Worm (Caenorhabditis elegans) whole organism, early embryonic: ENCODE data around the gene sre-18.

Experiments used
- B0310.2 ChIP-seq: sonication (generic microtip); optimal IDR thresholded peaks from 2 replicates; lab custom pipeline; 2016; ENCODE audit warnings: mild to moderate bottlenecking, missing genetic modification characterization, missing compliant biosample characterization
- ama-1 ChIP-seq: fragments of 150-350 bp; optimal IDR thresholded peaks from 2 replicates; lab custom pipeline; 2014
- ceh-13 ChIP-seq: fragments of 200-800 bp; sonication (Bioruptor generic); optimal IDR thresholded peaks from 2 replicates; lab custom pipeline; 2018; ENCODE audit warnings: mild to moderate bottlenecking, missing genetic modification characterization, missing compliant biosample characterization
- ets-7 ChIP-seq: sonication (generic microtip); optimal IDR thresholded peaks from 2 replicates; lab custom pipeline; 2016; ENCODE audit warnings: missing genotype, missing genetic modification characterization, missing compliant biosample characterization
- flt-1 ChIP-seq: fragments of 200-800 bp; sonication (Bioruptor generic); IDR thresholded peaks from 2 replicates; pipeline ENCODE4 v1.3.6; 2022; ENCODE audit warnings: missing genetic modification characterization, missing compliant biosample characterization
- hmg-4 ChIP-seq: fragments of 200-800 bp; sonication (Bioruptor generic); optimal IDR thresholded peaks from 2 replicates; lab custom pipeline; 2018; ENCODE audit warnings: mild to moderate bottlenecking, missing genetic modification characterization, missing compliant biosample characterization
- hnd-1 ChIP-seq: sonication (generic microtip); optimal IDR thresholded peaks from 2 replicates; lab custom pipeline; 2016; ENCODE audit warnings: missing genetic modification characterization, missing compliant biosample characterization
- pes-1 ChIP-seq: fragments of 200-800 bp; sonication (Bioruptor generic); IDR thresholded peaks from 2 replicates; pipeline ENCODE4 v1.3.6; 2022; ENCODE audit warnings: missing genetic modification reagents, missing genetic modification characterization, missing compliant biosample characterization
- scrt-1 ChIP-seq: fragments of 200-800 bp; sonication (Bioruptor generic); IDR thresholded peaks from 2 replicates; pipeline ENCODE4 v1.3.6; 2022; ENCODE audit warnings: missing genetic modification characterization, missing compliant biosample characterization
- sea-1 ChIP-seq: fragments of 200-800 bp; sonication (Bioruptor generic); conservative IDR thresholded peaks from 2 replicates; pipeline ENCODE4 v1.3.6; 2022; ENCODE audit warnings: missing genetic modification characterization, missing compliant biosample characterization
- tbx-11 ChIP-seq: fragments of 200-800 bp; sonication (Bioruptor generic); IDR thresholded peaks from 2 replicates; pipeline ENCODE4 v1.3.6; 2022; ENCODE audit warnings: missing genetic modification characterization, missing compliant biosample characterization

ce11 chrIV:12196608-12197007, 33.0 kb downstream of the sre-18 start:
- TF ChIP-seq scrt-1 (GFP tag; lab: Robert Waterston, UW) (no peak), tbx-11 (GFP tag; lab: Robert Waterston, UW) (no peak), sea-1 (GFP tag; lab: Robert Waterston, UW) (no peak), B0310.2 (tag; lab: Kevin White, UChicago) (no peak), ets-7 (tag; lab: Kevin White, UChicago) (no peak), hmg-4 (no peak), pes-1 (GFP tag; lab: Robert Waterston, UW) (no peak), flt-1 (no peak), ceh-13 (GFP tag; lab: Kevin White, UChicago) (no peak), hnd-1 (no peak), ama-1 (lab: Kevin White, UChicago) (no peak)
